Worm (Caenorhabditis elegans): ENCODE data around the gene nspg-7.1.

Gene nspg-7.1

ce11 chrIV:9333007-9333406 lies 2.4 kb upstream of the nspg-7.1 start (continued):
- TF ChIP-seq T26A8.4 (GFP tag; IDR thresholded peaks at IDR 0.05) (no peak), mes-2 (tag; optimal IDR thresholded peaks at IDR 0.05; ENCODE audit: poor library complexity, severe bottlenecking) (peak; percentile 11), zip-2 (tag; optimal IDR thresholded peaks at IDR 0.05) (no peak), F37D6.2 (tag; optimal IDR thresholded peaks at IDR 0.05) (no peak), aly-2 (tag; optimal IDR thresholded peaks at IDR 0.05) (no peak), ceh-44 (GFP tag; IDR thresholded peaks at IDR 0.05) (no peak), mxl-3 (GFP tag; optimal IDR thresholded peaks at IDR 0.05) (peak; percentile 53), php-3 (GFP tag; IDR thresholded peaks at IDR 0.05) (peak; percentile 88), hlh-11 (tag; optimal IDR thresholded peaks at IDR 0.05) (peak; percentile 79), aha-1 (tag) (peak; percentile 58), nhr-76 (tag; optimal IDR thresholded peaks at IDR 0.05) (no peak), nhr-77 (tag; optimal IDR thresholded peaks at IDR 0.05) (peak; percentile 82), vab-7 (GFP tag; IDR thresholded peaks at IDR 0.05) (no peak), lim-7 (GFP tag; IDR thresholded peaks at IDR 0.05) (no peak), nhr-25 (tag; optimal IDR thresholded peaks at IDR 0.05; ENCODE audit: borderline replicate concordance, insufficient read depth) (no peak), nhr-10 (tag; optimal IDR thresholded peaks at IDR 0.05) (no peak), nhr-42 (GFP tag; IDR thresholded peaks at IDR 0.05) (no peak), ctbp-1 (GFP tag; IDR thresholded peaks at IDR 0.05) (no peak), hmg-1.1 (GFP tag; IDR thresholded peaks at IDR 0.05) (no peak), ces-1 (GFP tag; optimal IDR thresholded peaks at IDR 0.05) (no peak), dmd-8 (GFP tag; IDR thresholded peaks at IDR 0.05) (no peak), ceh-62 (tag; optimal IDR thresholded peaks at IDR 0.05) (no peak), zag-1 (tag; optimal IDR thresholded peaks at IDR 0.05) (no peak), mep-1 (tag; optimal IDR thresholded peaks at IDR 0.05) (peak; percentile 21), T20F7.1 (GFP tag; optimal IDR thresholded peaks at IDR 0.05) (peak; percentile 29), jun-1 (tag; optimal IDR thresholded peaks at IDR 0.05) (no peak), attf-4 (tag; optimal IDR thresholded peaks at IDR 0.05) (no peak), F10B5.3 (tag; optimal IDR thresholded peaks at IDR 0.05) (no peak), hif-1 (tag; optimal IDR thresholded peaks at IDR 0.05) (no peak), skn-1 (tag; optimal IDR thresholded peaks at IDR 0.05) (no peak), fkh-10 (GFP tag; optimal IDR thresholded peaks at IDR 0.05) (no peak), egl-43 (GFP tag; IDR thresholded peaks at IDR 0.05) (no peak), lin-15B (tag; optimal IDR thresholded peaks at IDR 0.05) (no peak), arid-1 (GFP tag; conservative IDR thresholded peaks at IDR 0.05) (no peak), hlh-30 (tag; optimal IDR thresholded peaks at IDR 0.05; ENCODE audit: insufficient read depth) (peak; percentile 5), madf-5 (GFP tag; IDR thresholded peaks at IDR 0.05) (no peak), duxl-1 (tag; optimal IDR thresholded peaks at IDR 0.05; ENCODE audit: poor library complexity) (no peak), ceh-28 (tag; optimal IDR thresholded peaks at IDR 0.05) (no peak), dpl-1 (GFP tag; optimal IDR thresholded peaks at IDR 0.05) (no peak), Y75B8A.6 (GFP tag; IDR thresholded peaks at IDR 0.05) (no peak), nhr-11 (tag; optimal IDR thresholded peaks at IDR 0.05) (no peak), F44E2.7 (GFP tag; IDR thresholded peaks at IDR 0.05) (no peak), ZK337.2 (GFP tag; IDR thresholded peaks at IDR 0.05) (no peak), nhr-48 (tag; optimal IDR thresholded peaks at IDR 0.05) (no peak), daf-19 (GFP tag; conservative IDR thresholded peaks at IDR 0.05) (no peak), nhr-237 (tag; optimal IDR thresholded peaks at IDR 0.05) (no peak), tra-1 (GFP tag; IDR thresholded peaks at IDR 0.05) (no peak), spr-3 (GFP tag; optimal IDR thresholded peaks at IDR 0.05) (no peak), Y5F2A.4 (GFP tag; optimal IDR thresholded peaks at IDR 0.05) (no peak), ceh-20 (GFP tag; IDR thresholded peaks at IDR 0.05) (no peak), pqm-1 (tag; optimal IDR thresholded peaks at IDR 0.05) (peak; percentile 97), lin-1 (GFP tag; IDR thresholded peaks at IDR 0.05) (0 out of 2 replicates have a peak, but pooled peaks have one; percentile 27)
